Worm (Caenorhabditis elegans): ENCODE data around the gene F25B5.6.
A peak's percentile ranks its signal among the peaks of the same experiment; 100 is the strongest.

The F25B5.6 gene

ce11 chrIII:5938013-5938412 lies 10.5 kb downstream of the F25B5.6 start (continued):
- no peak for TF ChIP-seq aly-2 (tag; optimal IDR thresholded peaks at IDR 0.05)
- TF ChIP-seq dmd-9 (GFP tag; IDR thresholded peaks at IDR 0.05), result no peak
- peak; percentile 85 for TF ChIP-seq nhr-28 (tag; optimal IDR thresholded peaks at IDR 0.05)
- TF ChIP-seq nhr-102 (tag; optimal IDR thresholded peaks at IDR 0.05), result peak; percentile 24
- TF ChIP-seq tag-97 (GFP tag; IDR thresholded peaks at IDR 0.05), result no peak
- peak; percentile 67 for TF ChIP-seq ceh-20 (GFP tag; IDR thresholded peaks at IDR 0.05)
- no peak for TF ChIP-seq T20F7.1 (GFP tag; optimal IDR thresholded peaks at IDR 0.05)
- TF ChIP-seq F44E2.7 (GFP tag; IDR thresholded peaks at IDR 0.05), result no peak
- peak; percentile 13 to 81 for TF ChIP-seq mdl-1 (tag; optimal IDR thresholded peaks at IDR 0.05)
- TF ChIP-seq daf-12 (tag; optimal IDR thresholded peaks at IDR 0.05), result no peak
- TF ChIP-seq aha-1 (tag), result peak; percentile 70
- no peak for TF ChIP-seq lin-13 (GFP tag; optimal IDR thresholded peaks at IDR 0.05)
- no peak for TF ChIP-seq daf-8 (GFP tag; IDR thresholded peaks at IDR 0.05)
- no peak for TF ChIP-seq gei-8 (GFP tag; optimal IDR thresholded peaks at IDR 0.05)
- TF ChIP-seq ama-1 (optimal IDR thresholded peaks at IDR 0.05), result peak; percentile 56
- no peak for TF ChIP-seq unc-39 (tag; optimal IDR thresholded peaks at IDR 0.05)
- TF ChIP-seq lin-38 (GFP tag; IDR thresholded peaks at IDR 0.05), result no peak
- peak; percentile 44 for TF ChIP-seq mes-2 (tag; optimal IDR thresholded peaks at IDR 0.05; ENCODE audit: poor library complexity, severe bottlenecking)
- peak; percentile 63; the same call in 1 of the 2 replicates for TF ChIP-seq ctbp-1 (GFP tag; IDR thresholded peaks at IDR 0.05)
- no peak for TF ChIP-seq snpc-4 (tag; optimal IDR thresholded peaks at IDR 0.05)
- peak; percentile 93 for TF ChIP-seq hlh-30 (tag; optimal IDR thresholded peaks at IDR 0.05; ENCODE audit: insufficient read depth)
- TF ChIP-seq Y48G9A.11 (GFP tag; IDR thresholded peaks at IDR 0.05), result no peak
- no peak for TF ChIP-seq snpc-1.2 (GFP tag; IDR thresholded peaks at IDR 0.05)
- TF ChIP-seq lsy-2 (tag; optimal IDR thresholded peaks at IDR 0.05), result peak; percentile 35 to 72
- no peak for TF ChIP-seq madf-5 (GFP tag; IDR thresholded peaks at IDR 0.05)
- TF ChIP-seq rbr-2 (tag; optimal IDR thresholded peaks at IDR 0.05), result peak; percentile 66
- TF ChIP-seq lin-39 (tag; optimal IDR thresholded peaks at IDR 0.05), result peak; percentile 64
- no peak for TF ChIP-seq ZK337.2 (GFP tag; IDR thresholded peaks at IDR 0.05)
- TF ChIP-seq zfp-2 (tag; optimal IDR thresholded peaks at IDR 0.05), result no peak
- TF ChIP-seq ceh-82 (tag; optimal IDR thresholded peaks at IDR 0.05), result no peak
- TF ChIP-seq nhr-25 (tag; optimal IDR thresholded peaks at IDR 0.05; ENCODE audit: borderline replicate concordance, insufficient read depth), result peak; percentile 7
- TF ChIP-seq hif-1 (tag; optimal IDR thresholded peaks at IDR 0.05), result peak in 1 of 2 experiments; percentile 53
- no peak for TF ChIP-seq lin-15B (tag; optimal IDR thresholded peaks at IDR 0.05)
- no peak for TF ChIP-seq dmd-8 (GFP tag; IDR thresholded peaks at IDR 0.05)
- no peak for TF ChIP-seq fkh-10 (GFP tag; optimal IDR thresholded peaks at IDR 0.05)
- TF ChIP-seq sdz-12 (GFP tag; optimal IDR thresholded peaks at IDR 0.05), result no peak
- peak in 1 of 2 experiments; percentile 99 for TF ChIP-seq unc-62 (GFP tag; optimal IDR thresholded peaks at IDR 0.05 in 1 of 2)
- TF ChIP-seq unc-62 (tag; optimal IDR thresholded peaks at IDR 0.05), result no peak
- TF ChIP-seq F26F4.8 (GFP tag; conservative IDR thresholded peaks at IDR 0.05), result no peak
- peak; percentile 86 for TF ChIP-seq ztf-7 (tag; optimal IDR thresholded peaks at IDR 0.05)
- no peak for TF ChIP-seq unc-130 (GFP tag; optimal IDR thresholded peaks at IDR 0.05)
- TF ChIP-seq nhr-6 (tag; optimal IDR thresholded peaks at IDR 0.05), result peak; percentile 34
- no peak for TF ChIP-seq F10B5.3 (tag; optimal IDR thresholded peaks at IDR 0.05)
- peak; percentile 85 for TF ChIP-seq cey-2 (tag; optimal IDR thresholded peaks at IDR 0.05; ENCODE audit: borderline replicate concordance, insufficient read depth)
- no peak for TF ChIP-seq duxl-1 (tag; optimal IDR thresholded peaks at IDR 0.05; ENCODE audit: poor library complexity)
- no peak for TF ChIP-seq Y75B8A.6 (GFP tag; IDR thresholded peaks at IDR 0.05)
- no peak for TF ChIP-seq ces-1 (GFP tag; optimal IDR thresholded peaks at IDR 0.05)
- TF ChIP-seq set-16 (GFP tag; IDR thresholded peaks at IDR 0.05), result no peak
- no peak for TF ChIP-seq nhr-111 (GFP tag; optimal IDR thresholded peaks at IDR 0.05)
- TF ChIP-seq dve-1 (tag; optimal IDR thresholded peaks at IDR 0.05; ENCODE audit: insufficient read depth), result peak; percentile 91
- TF ChIP-seq attf-4 (tag; optimal IDR thresholded peaks at IDR 0.05), result no peak
- no peak for TF ChIP-seq R02D3.7 (tag; optimal IDR thresholded peaks at IDR 0.05)
